Worm (Caenorhabditis elegans) whole organism, mixed stage, embryonic: ENCODE measurements around the gene C09B9.7.

Source experiments
- bed-3 ChIP-seq: fragments of 200-800 bp; sonication (Bioruptor generic); optimal IDR thresholded peaks from 3 replicates; lab custom pipeline; 2018; ENCODE audit warnings: mild to moderate bottlenecking, missing genetic modification characterization, moderate library complexity, missing compliant biosample characterization
- blmp-1 ChIP-seq: fragments of 150-350 bp; optimal IDR thresholded peaks from 2 replicates; lab custom pipeline; 2014; ENCODE audit warnings: missing biosample characterization, missing genetic modification characterization
- ceh-39 ChIP-seq: fragments of 150-350 bp; optimal IDR thresholded peaks from 2 replicates; lab custom pipeline; 2014; ENCODE audit warnings: missing biosample characterization, missing genetic modification characterization
- ceh-43 ChIP-seq: fragments of 200-800 bp; sonication (Bioruptor generic); optimal IDR thresholded peaks from 2 replicates; lab custom pipeline; 2018; ENCODE audit warnings: mild to moderate bottlenecking, missing genetic modification characterization, moderate library complexity, missing compliant biosample characterization
- ceh-83 ChIP-seq: fragments of 200-800 bp; sonication (Bioruptor generic); optimal IDR thresholded peaks from 2 replicates; lab custom pipeline; 2018; ENCODE audit warnings: mild to moderate bottlenecking, missing genetic modification characterization, missing compliant biosample characterization
- ces-1 ChIP-seq: fragments of 150-350 bp; optimal IDR thresholded peaks from 2 replicates; lab custom pipeline; 2014; ENCODE audit warnings: missing biosample characterization, missing genetic modification reagents, missing genetic modification characterization
- drap-1 ChIP-seq: fragments of 200-800 bp; sonication (Bioruptor generic); optimal IDR thresholded peaks from 3 replicates; lab custom pipeline; 2018; ENCODE audit warnings: mild to moderate bottlenecking, missing genetic modification characterization, missing compliant biosample characterization
- elt-1 ChIP-seq: sonication (generic microtip); optimal IDR thresholded peaks from 2 replicates; lab custom pipeline; 2017; ENCODE audit warnings: missing genetic modification characterization, mild to moderate bottlenecking, missing compliant biosample characterization, antibody characterized with exemption, moderate library complexity, borderline replicate concordance; ENCODE audit not compliant: insufficient read depth
- elt-3 ChIP-seq: fragments of 150-350 bp; optimal IDR thresholded peaks from 2 replicates; lab custom pipeline; 2014; ENCODE audit warnings: missing biosample characterization, missing genetic modification characterization
- ham-2 ChIP-seq: fragments of 200-800 bp; sonication (Bioruptor generic); optimal IDR thresholded peaks from 2 replicates; lab custom pipeline; 2018; ENCODE audit warnings: mild to moderate bottlenecking, missing genetic modification characterization, missing compliant biosample characterization
- hlh-1 ChIP-seq: fragments of 150-350 bp; optimal IDR thresholded peaks from 2 replicates; lab custom pipeline; 2014; ENCODE audit warnings: missing biosample characterization, missing genetic modification reagents, missing genetic modification characterization
- lin-13 ChIP-seq: fragments of 150-350 bp; optimal IDR thresholded peaks from 2 replicates; lab custom pipeline; 2014; ENCODE audit warnings: missing biosample characterization, missing genetic modification characterization
- lin-32 ChIP-seq: fragments of 200-800 bp; sonication (Bioruptor generic); optimal IDR thresholded peaks from 2 replicates; lab custom pipeline; 2018; ENCODE audit warnings: mild to moderate bottlenecking, missing genetic modification characterization, missing compliant biosample characterization
- lsy-2 ChIP-seq: fragments of 150-350 bp; optimal IDR thresholded peaks from 2 replicates; lab custom pipeline; 2014; ENCODE audit warnings: missing biosample characterization, missing genetic modification characterization
- mab-5 ChIP-seq: fragments of 150-350 bp; optimal IDR thresholded peaks from 2 replicates; lab custom pipeline; 2014; ENCODE audit warnings: missing biosample characterization, missing genetic modification characterization
- mep-1 ChIP-seq: fragments of 150-350 bp; optimal IDR thresholded peaks from 2 replicates; lab custom pipeline; 2017; ENCODE audit warnings: missing biosample characterization, missing genetic modification reagents, missing genetic modification characterization, inconsistent platforms
- mls-2 ChIP-seq: sonication (generic microtip); optimal IDR thresholded peaks from 2 replicates; lab custom pipeline; 2016; ENCODE audit warnings: mild to moderate bottlenecking, missing genetic modification characterization, moderate library complexity, missing compliant biosample characterization
- nhr-12 ChIP-seq: fragments of 150-350 bp; optimal IDR thresholded peaks from 2 replicates; lab custom pipeline; 2014; ENCODE audit warnings: missing biosample characterization, missing genetic modification characterization
- nhr-2 ChIP-seq: fragments of 150-350 bp; optimal IDR thresholded peaks from 2 replicates; lab custom pipeline; 2014; ENCODE audit warnings: missing biosample characterization, missing genetic modification characterization
- nhr-237 ChIP-seq: fragments of 150-350 bp; optimal IDR thresholded peaks from 2 replicates; lab custom pipeline; 2014; ENCODE audit warnings: missing biosample characterization, missing genetic modification characterization
- nhr-28 ChIP-seq: fragments of 150-350 bp; optimal IDR thresholded peaks from 2 replicates; lab custom pipeline; 2014; ENCODE audit warnings: missing biosample characterization, missing genetic modification characterization
- pha-4 ChIP-seq: fragments of 150-350 bp; optimal IDR thresholded peaks from 2 replicates; lab custom pipeline; 2018; ENCODE audit warnings: missing biosample characterization, missing genetic modification reagents, missing genetic modification characterization
- sem-2 ChIP-seq: fragments of 200-800 bp; sonication (Bioruptor generic); optimal IDR thresholded peaks from 2 replicates; lab custom pipeline; 2018; ENCODE audit warnings: mild to moderate bottlenecking, missing genetic modification characterization, missing compliant biosample characterization
- snpc-4 ChIP-seq: fragments of 150-350 bp; optimal IDR thresholded peaks from 2 replicates; lab custom pipeline; 2014; ENCODE audit warnings: missing biosample characterization, missing genetic modification characterization
- sptf-1 ChIP-seq: sonication (generic microtip); optimal IDR thresholded peaks from 2 replicates; lab custom pipeline; 2017; ENCODE audit warnings: mild to moderate bottlenecking, missing genetic modification characterization, moderate library complexity, missing compliant biosample characterization
- tbx-8 ChIP-seq: fragments of 200-800 bp; sonication (Bioruptor generic); optimal IDR thresholded peaks from 2 replicates; lab custom pipeline; 2018; ENCODE audit warnings: mild to moderate bottlenecking, missing genetic modification characterization, moderate library complexity, missing compliant biosample characterization
- unc-120 ChIP-seq: sonication (generic microtip); optimal IDR thresholded peaks from 2 replicates; lab custom pipeline; 2017; ENCODE audit warnings: missing genetic modification characterization, missing compliant biosample characterization; ENCODE audit not compliant: poor library complexity, severe bottlenecking
- unc-39 ChIP-seq: fragments of 150-350 bp; optimal IDR thresholded peaks from 2 replicates; lab custom pipeline; 2014; ENCODE audit warnings: missing biosample characterization, missing genetic modification characterization
- unc-62 ChIP-seq: fragments of 150-350 bp; optimal IDR thresholded peaks from 2 replicates; lab custom pipeline; 2014; ENCODE audit warnings: missing biosample characterization, missing genetic modification reagents, missing genetic modification characterization
- zip-8 ChIP-seq: fragments of 150-350 bp; optimal IDR thresholded peaks from 2 replicates; lab custom pipeline; 2014; ENCODE audit warnings: missing biosample characterization, missing genetic modification characterization
- ztf-11 ChIP-seq: fragments of 150-350 bp; optimal IDR thresholded peaks from 2 replicates; lab custom pipeline; 2014; ENCODE audit warnings: missing biosample characterization, missing genetic modification characterization

Gene C09B9.7

ce11 chrIV:5086961-5087326 lies 26.1 kb upstream of the C09B9.7 start:
- TF ChIP-seq ham-2 (GFP tag; lab: Kevin White, UChicago) (no peak), mep-1 (no peak), tbx-8 (GFP tag; lab: Kevin White, UChicago) (no peak), nhr-237 (tag; lab: Kevin White, UChicago) (no peak), lin-13 (tag; lab: Kevin White, UChicago) (no peak), snpc-4 (tag; lab: Kevin White, UChicago) (no peak), nhr-2 (tag; lab: Kevin White, UChicago) (no peak), unc-62 (GFP tag; lab: Kevin White, UChicago) (no peak), blmp-1 (tag; lab: Kevin White, UChicago) (no peak), ceh-39 (tag; lab: Kevin White, UChicago) (no peak), unc-120 (tag; lab: Kevin White, UChicago) (no peak), lsy-2 (tag; lab: Kevin White, UChicago) (no peak), hlh-1 (tag; lab: Kevin White, UChicago) (no peak), ceh-83 (GFP tag; lab: Kevin White, UChicago) (no peak), elt-3 (tag; lab: Kevin White, UChicago) (no peak), zip-8 (tag; lab: Kevin White, UChicago) (no peak), lin-32 (GFP tag; lab: Kevin White, UChicago) (no peak), elt-1 (no peak)
- TF ChIP-seq, all 35 proteins: peak for 0

- TF ChIP-seq ceh-43 (GFP tag; lab: Kevin White, UChicago) (no peak), ztf-11 (tag; lab: Kevin White, UChicago) (no peak), tbx-8 (GFP tag; lab: Kevin White, UChicago) (no peak), snpc-4 (tag; lab: Kevin White, UChicago) (no peak), blmp-1 (tag; lab: Kevin White, UChicago) (no peak), nhr-237 (tag; lab: Kevin White, UChicago) (no peak), ham-2 (GFP tag; lab: Kevin White, UChicago) (no peak), nhr-12 (tag; lab: Kevin White, UChicago) (no peak), sem-2 (GFP tag; lab: Kevin White, UChicago) (no peak), lin-13 (tag; lab: Kevin White, UChicago) (no peak)
Measured at ce11 chrIV:5086243-5086960, 25.5 kb upstream of the C09B9.7 start.

- TF ChIP-seq lin-32 (GFP tag; lab: Kevin White, UChicago) (no peak), sptf-1 (tag; lab: Kevin White, UChicago) (no peak), snpc-4 (tag; lab: Kevin White, UChicago) (no peak), lin-13 (tag; lab: Kevin White, UChicago) (no peak), mep-1 (no peak), nhr-28 (tag; lab: Kevin White, UChicago) (no peak), mab-5 (tag; lab: Kevin White, UChicago) (no peak), blmp-1 (tag; lab: Kevin White, UChicago) (no peak), lsy-2 (tag; lab: Kevin White, UChicago) (no peak), ceh-39 (tag; lab: Kevin White, UChicago) (no peak)
Measured at ce11 chrIV:5085782-5086181, 24.9 kb upstream of the C09B9.7 start.

ce11 chrIV:5083832-5084231 lies 22.9 kb upstream of the C09B9.7 start:
- no peak for TF ChIP-seq bed-3 (GFP tag; lab: Kevin White, UChicago)
- no peak for TF ChIP-seq lsy-2 (tag; lab: Kevin White, UChicago)
- TF ChIP-seq lin-32 (GFP tag; lab: Kevin White, UChicago) = no peak
- no peak for TF ChIP-seq sem-2 (GFP tag; lab: Kevin White, UChicago)
- no peak for TF ChIP-seq elt-1
- no peak for TF ChIP-seq unc-39
- no peak for TF ChIP-seq snpc-4 (tag; lab: Kevin White, UChicago)
- no peak for TF ChIP-seq ces-1 (GFP tag; lab: Kevin White, UChicago)
- no peak for TF ChIP-seq blmp-1 (tag; lab: Kevin White, UChicago)
- TF ChIP-seq tbx-8 (GFP tag; lab: Kevin White, UChicago) = no peak
- TF ChIP-seq mls-2 (tag; lab: Kevin White, UChicago) = no peak
- TF ChIP-seq ham-2 (GFP tag; lab: Kevin White, UChicago) = no peak
- no peak for TF ChIP-seq drap-1
- TF ChIP-seq ceh-39 (tag; lab: Kevin White, UChicago) = no peak
- no peak for TF ChIP-seq nhr-237 (tag; lab: Kevin White, UChicago)
- TF ChIP-seq nhr-12 (tag; lab: Kevin White, UChicago) = no peak
- TF ChIP-seq pha-4 = no peak
